Worm (Caenorhabditis elegans) whole organism, L4/young adult: ENCODE data around the gene ZK1055.4.
A peak's percentile ranks its signal among the peaks of the same experiment; 100 is the strongest.

Source experiments
- W03F9.2 ChIP-seq: fragments of 150-350 bp; optimal IDR thresholded peaks from 2 replicates; lab custom pipeline; 2014; ENCODE audit warnings: missing biosample characterization, missing genetic modification characterization
- dao-5 ChIP-seq: sonication (generic microtip); optimal IDR thresholded peaks from 2 replicates; lab custom pipeline; 2016; ENCODE audit warnings: missing genotype, missing genetic modification characterization, moderate library complexity, missing compliant biosample characterization
- him-1 ChIP-seq: sonication (generic microtip); optimal IDR thresholded peaks from 2 replicates; lab custom pipeline; 2016; ENCODE audit warnings: missing genotype, missing genetic modification reagents, missing genetic modification characterization, missing compliant biosample characterization

Gene ZK1055.4

ce11 chrV:6611504-6611903 is 29.6 kb downstream of the ZK1055.4 start:
- TF ChIP-seq W03F9.2 (tag; lab: Kevin White, UChicago) = peak; percentile 50
- TF ChIP-seq him-1 (tag; lab: Kevin White, UChicago) = no peak
- TF ChIP-seq dao-5 (tag; lab: Kevin White, UChicago) = no peak

ce11 chrV:6614152-6614734 is 32.4 kb downstream of the ZK1055.4 start, which contains the start of gene cpr-4:
Gene cpr-4, plus strand, starts transcription at chrV:6614674.
- TF ChIP-seq him-1 (tag; lab: Kevin White, UChicago) (no peak), W03F9.2 (tag; lab: Kevin White, UChicago) (no peak)

ce11 chrV:6614968-6615367 is 33.1 kb downstream of the ZK1055.4 start:
- TF ChIP-seq W03F9.2 (tag; lab: Kevin White, UChicago) = no peak
- TF ChIP-seq dao-5 (tag; lab: Kevin White, UChicago) = no peak
- TF ChIP-seq him-1 (tag; lab: Kevin White, UChicago) = no peak

ce11 chrV:6616294-6616693 is 34.4 kb downstream of the ZK1055.4 start:
- no peak for TF ChIP-seq W03F9.2 (tag; lab: Kevin White, UChicago)
- no peak for TF ChIP-seq him-1 (tag; lab: Kevin White, UChicago)
- TF ChIP-seq dao-5 (tag; lab: Kevin White, UChicago) = no peak

- no peak for TF ChIP-seq him-1 (tag; lab: Kevin White, UChicago)
- no peak for TF ChIP-seq W03F9.2 (tag; lab: Kevin White, UChicago)
- TF ChIP-seq dao-5 (tag; lab: Kevin White, UChicago) = no peak
These were observed 38.9 kb downstream of the ZK1055.4 start for ce11 chrV:6620809-6621208.

ce11 chrV:6621894-6622293 is 40.0 kb downstream of the ZK1055.4 start, which contains the start of gene nhr-37:
Gene nhr-37, plus strand, starts transcription at chrV:6622194.
- no peak for TF ChIP-seq him-1 (tag; lab: Kevin White, UChicago)

ce11 chrV:6626244-6626643 is 44.4 kb downstream of the ZK1055.4 start, which contains the start of gene ppt-1:
Gene ppt-1, minus strand, starts transcription at chrV:6626344.
- TF ChIP-seq W03F9.2 (tag; lab: Kevin White, UChicago) (no peak), him-1 (tag; lab: Kevin White, UChicago) (no peak), dao-5 (tag; lab: Kevin White, UChicago) (no peak)

ce11 chrV:6630769-6631168 is 48.9 kb downstream of the ZK1055.4 start:
- no peak for TF ChIP-seq him-1 (tag; lab: Kevin White, UChicago)
- TF ChIP-seq W03F9.2 (tag; lab: Kevin White, UChicago) = no peak
- TF ChIP-seq dao-5 (tag; lab: Kevin White, UChicago) = no peak

ce11 chrV:6631866-6632265 is 50.0 kb downstream of the ZK1055.4 start:
- no peak for TF ChIP-seq dao-5 (tag; lab: Kevin White, UChicago)
- TF ChIP-seq him-1 (tag; lab: Kevin White, UChicago) = no peak
- no peak for TF ChIP-seq W03F9.2 (tag; lab: Kevin White, UChicago)

ce11 chrV:6632925-6633324 is 51.1 kb downstream of the ZK1055.4 start, which contains the start of gene scd-2:
Gene scd-2, plus strand, starts transcription at chrV:6633225.
- TF ChIP-seq him-1 (tag; lab: Kevin White, UChicago) = no peak
- TF ChIP-seq W03F9.2 (tag; lab: Kevin White, UChicago) = no peak
- TF ChIP-seq dao-5 (tag; lab: Kevin White, UChicago) = no peak
